Worm (Caenorhabditis elegans): ENCODE data around the gene F23B12.7.

DNA sequence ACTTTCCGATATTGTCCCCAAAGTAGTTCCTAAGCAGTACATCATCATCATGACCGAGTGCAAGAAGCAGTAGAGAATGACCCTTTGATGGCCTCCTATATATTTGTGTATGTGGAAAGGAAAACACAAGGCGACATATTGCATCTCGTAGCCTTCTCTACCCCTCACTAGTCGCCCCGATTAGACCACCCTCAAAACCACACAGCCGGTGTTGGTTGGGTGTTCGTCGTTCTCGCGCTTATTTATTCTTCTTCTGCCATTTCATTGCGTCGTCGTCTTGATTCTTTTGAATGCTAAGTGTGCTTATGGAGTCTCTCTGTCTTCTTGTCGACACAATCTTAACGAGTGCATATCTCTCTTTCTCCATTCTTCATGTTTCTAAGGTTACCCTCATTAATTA is 48.7 kb downstream of the F23B12.7 start:
- no peak for TF ChIP-seq ztf-28 (GFP tag; IDR thresholded peaks at IDR 0.05)
- no peak for TF ChIP-seq sea-2 (GFP tag; IDR thresholded peaks at IDR 0.05)
- no peak for TF ChIP-seq F49E8.2 (tag; optimal IDR thresholded peaks at IDR 0.05; ENCODE audit: insufficient read depth)
- no peak for TF ChIP-seq C17E4.6 (GFP tag; IDR thresholded peaks at IDR 0.05)
- TF ChIP-seq ets-4 (GFP tag; optimal IDR thresholded peaks at IDR 0.05), result no peak

Data from whole organism, young adult.